Fruit fly (Drosophila melanogaster) whole organism, embryonic: ENCODE results near the gene CG43293.

ENCODE experiments used
- Atf6 ChIP-seq: fragments of 200-800 bp; sonication (Bioruptor generic); IDR thresholded peaks from 2 replicates; pipeline ENCODE4 v1.3.6; 2022; ENCODE audit warnings: missing biosample characterization, missing genetic modification characterization
- Awh ChIP-seq: fragments of 200-800 bp; sonication (Bioruptor generic); IDR thresholded peaks from 2 replicates; pipeline ENCODE4, ENCODE4 v1.3.6; 2022; ENCODE audit warnings: missing biosample characterization, missing genetic modification characterization
- Blimp-1 ChIP-seq: fragments of 200-800 bp; sonication (Bioruptor generic); optimal IDR thresholded peaks from 3 replicates; lab custom pipeline; 2018; ENCODE audit warnings: missing biosample characterization, missing genetic modification characterization, mild to moderate bottlenecking, moderate library complexity, missing genetic modification reagents
- BtbVII ChIP-seq: fragments of 200-800 bp; sonication (Bioruptor generic); optimal IDR thresholded peaks from 3 replicates; lab custom pipeline; 2017; ENCODE audit warnings: missing biosample characterization, mild to moderate bottlenecking, missing genetic modification characterization
- CG10147 ChIP-seq: fragments of 200-800 bp; sonication (Bioruptor generic); optimal IDR thresholded peaks from 2 replicates; lab custom pipeline; 2019; ENCODE audit warnings: missing biosample characterization, mild to moderate bottlenecking, missing genetic modification characterization, moderate library complexity
- CG10543 ChIP-seq: fragments of 200-800 bp; sonication (Bioruptor generic); optimal IDR thresholded peaks from 3 replicates; lab custom pipeline; 2017; ENCODE audit warnings: missing biosample characterization, mild to moderate bottlenecking, missing genetic modification characterization, moderate library complexity
- CG13287 ChIP-seq: fragments of 200-800 bp; sonication (Bioruptor generic); IDR thresholded peaks from 2 replicates; pipeline ENCODE4 v1.3.6; 2022; ENCODE audit warnings: missing biosample characterization, missing genetic modification characterization; ENCODE audit not compliant: partially characterized antibody
- CG14860 ChIP-seq: fragments of 200-800 bp; sonication (Bioruptor generic); IDR thresholded peaks from 3 replicates; pipeline ENCODE4 v1.3.6; 2022; ENCODE audit warnings: missing biosample characterization, missing genetic modification characterization; ENCODE audit not compliant: partially characterized antibody
- CG1602 ChIP-seq: fragments of 200-800 bp; sonication (Bioruptor generic); optimal IDR thresholded peaks from 3 replicates; lab custom pipeline; 2016; ENCODE audit warnings: missing biosample characterization, missing genetic modification characterization
- CG2712 ChIP-seq: fragments of 200-800 bp; optimal IDR thresholded peaks from 3 replicates; lab custom pipeline; 2019; ENCODE audit warnings: missing biosample characterization, mild to moderate bottlenecking, missing genetic modification characterization, moderate library complexity
- CG30403 ChIP-seq: fragments of 200-800 bp; sonication (Bioruptor generic); optimal IDR thresholded peaks from 3 replicates; lab custom pipeline; 2016; ENCODE audit warnings: missing biosample characterization, missing genetic modification characterization
- CG31441 ChIP-seq: fragments of 200-800 bp; sonication (Bioruptor generic); IDR thresholded peaks from 2 replicates; pipeline ENCODE4 v1.3.6; 2022; ENCODE audit warnings: missing biosample characterization, missing genetic modification characterization
- CG3726 ChIP-seq: fragments of 200-800 bp; sonication (Bioruptor generic); IDR thresholded peaks from 3 replicates; pipeline ENCODE4, ENCODE4 v1.3.6; 2022; ENCODE audit warnings: missing biosample characterization, missing genetic modification characterization
- CG4328 ChIP-seq: fragments of 200-800 bp; sonication (Bioruptor generic); optimal IDR thresholded peaks from 3 replicates; lab custom pipeline; 2017; ENCODE audit warnings: missing biosample characterization, missing genetic modification reagents, missing genetic modification characterization
- CG7372 ChIP-seq: fragments of 200-800 bp; sonication (Bioruptor generic); IDR thresholded peaks from 2 replicates; pipeline ENCODE4 v1.3.6; 2022; ENCODE audit warnings: missing biosample characterization, missing genetic modification characterization
- CG7839 ChIP-seq: fragments of 200-800 bp; sonication (Bioruptor generic); optimal IDR thresholded peaks from 3 replicates; lab custom pipeline; 2018; ENCODE audit warnings: missing biosample characterization, mild to moderate bottlenecking, missing genetic modification characterization, moderate library complexity
- CG7928 ChIP-seq: fragments of 200-800 bp; sonication (Bioruptor generic); optimal IDR thresholded peaks from 2 replicates; lab custom pipeline; 2017; ENCODE audit warnings: missing biosample characterization, mild to moderate bottlenecking, missing genetic modification characterization
- CG8281 ChIP-seq: fragments of 200-800 bp; sonication (Bioruptor generic); optimal IDR thresholded peaks from 2 replicates; lab custom pipeline; 2018; ENCODE audit warnings: missing biosample characterization, mild to moderate bottlenecking, missing genetic modification characterization, moderate library complexity
- CG9817 ChIP-seq: fragments of 200-800 bp; sonication (Bioruptor generic); optimal IDR thresholded peaks from 2 replicates; lab custom pipeline; 2018; ENCODE audit warnings: missing biosample characterization, mild to moderate bottlenecking, missing genetic modification characterization, moderate library complexity
- CTCF ChIP-seq: fragments of 200-800 bp; sonication (Bioruptor generic); optimal IDR thresholded peaks from 2 replicates; lab custom pipeline; 2017; ENCODE audit warnings: missing biosample characterization, mild to moderate bottlenecking, missing genetic modification characterization, moderate library complexity
- Hmr ChIP-seq: fragments of 200-800 bp; sonication (Bioruptor generic); optimal IDR thresholded peaks from 3 replicates; lab custom pipeline; 2017; ENCODE audit warnings: mild to moderate bottlenecking, missing biosample characterization, missing genetic modification reagents, missing genetic modification characterization
- NK7.1 ChIP-seq: fragments of 200-800 bp; sonication (Bioruptor generic); optimal IDR thresholded peaks from 3 replicates; lab custom pipeline; 2016; ENCODE audit warnings: missing biosample characterization, missing genetic modification characterization
- Nf-YB ChIP-seq: fragments of 200-800 bp; sonication (Bioruptor generic); optimal IDR thresholded peaks from 3 replicates; lab custom pipeline; 2019; ENCODE audit warnings: missing biosample characterization, mild to moderate bottlenecking, missing genetic modification characterization, moderate library complexity
- Nf-YC ChIP-seq: fragments of 200-800 bp; optimal IDR thresholded peaks from 3 replicates; lab custom pipeline; 2019; ENCODE audit warnings: missing biosample characterization, mild to moderate bottlenecking, missing genetic modification characterization, moderate library complexity
- Opbp ChIP-seq: fragments of 200-800 bp; sonication (Bioruptor generic); IDR thresholded peaks from 3 replicates; pipeline ENCODE4 v1.3.6; 2022; ENCODE audit warnings: missing biosample characterization, missing genetic modification characterization; ENCODE audit not compliant: partially characterized antibody
- Scr ChIP-seq: fragments of 200-800 bp; sonication (Bioruptor generic); IDR thresholded peaks from 2 replicates; pipeline ENCODE4 v1.3.6; 2022; ENCODE audit warnings: missing biosample characterization, missing genetic modification characterization; ENCODE audit not compliant: partially characterized antibody
- Sry-β ChIP-seq: fragments of 200-800 bp; sonication (Bioruptor generic); optimal IDR thresholded peaks from 2 replicates; lab custom pipeline; 2018; ENCODE audit warnings: missing biosample characterization, mild to moderate bottlenecking, missing genetic modification characterization, moderate library complexity
- Ssrp ChIP-seq: fragments of 200-800 bp; sonication (Bioruptor generic); optimal IDR thresholded peaks from 2 replicates; lab custom pipeline; 2018; ENCODE audit warnings: missing biosample characterization, mild to moderate bottlenecking, missing genetic modification characterization, moderate library complexity
- Trl ChIP-seq, 3 experiments: fragments of >200 bp in 2 of 3; fragments of 200-800 bp in 1 of 3; sonication (Bioruptor generic) in 1 of 3; optimal IDR thresholded peaks; 2 replicates in 1 of 3; 3 replicates in 2 of 3; lab custom pipeline; 2016 to 2017; ENCODE audit warnings: missing biosample characterization in 1 of 3, missing genetic modification characterization in 1 of 3
- YL-1 ChIP-seq: fragments of 200-800 bp; sonication (Bioruptor generic); optimal IDR thresholded peaks from 3 replicates; lab custom pipeline; 2017; ENCODE audit warnings: missing biosample characterization, mild to moderate bottlenecking, missing genetic modification characterization
- ac ChIP-seq: fragments of 200-800 bp; sonication (Bioruptor generic); optimal IDR thresholded peaks from 3 replicates; lab custom pipeline; 2017; ENCODE audit warnings: missing biosample characterization, mild to moderate bottlenecking, missing genetic modification characterization
- bsh ChIP-seq, 2 experiments: fragments of 200-800 bp; sonication (Bioruptor generic); optimal IDR thresholded peaks; 2 replicates each; lab custom pipeline; 2017 to 2018; ENCODE audit warnings: mild to moderate bottlenecking in 2 of 2, missing biosample characterization in 2 of 2, missing genetic modification characterization in 2 of 2, moderate library complexity in 1 of 2
- dm ChIP-seq: fragments of 200-800 bp; sonication (Bioruptor generic); optimal IDR thresholded peaks from 3 replicates; lab custom pipeline; 2016; ENCODE audit warnings: missing biosample characterization, missing genetic modification characterization
- emc ChIP-seq: fragments of 200-800 bp; sonication (Bioruptor generic); optimal IDR thresholded peaks from 2 replicates; lab custom pipeline; 2016; ENCODE audit warnings: missing biosample characterization, missing genetic modification characterization
- fd96Cb ChIP-seq: fragments of 200-800 bp; sonication (Bioruptor generic); optimal IDR thresholded peaks from 2 replicates; lab custom pipeline; 2018; ENCODE audit warnings: missing biosample characterization, mild to moderate bottlenecking, missing genetic modification characterization, moderate library complexity
- lola ChIP-seq, 3 experiments: fragments of >200 bp in 2 of 3; fragments of 200-800 bp in 1 of 3; sonication (Bioruptor generic) in 1 of 3; optimal IDR thresholded peaks; 2 replicates each; lab custom pipeline; 2017 to 2019; ENCODE audit warnings: missing biosample characterization in 3 of 3, missing genetic modification characterization in 3 of 3, mild to moderate bottlenecking in 1 of 3, moderate library complexity in 1 of 3
- pb ChIP-seq: fragments of 200-800 bp; sonication (Bioruptor generic); optimal IDR thresholded peaks from 3 replicates; lab custom pipeline; 2016; ENCODE audit warnings: missing biosample characterization, missing genetic modification characterization
- ro ChIP-seq: fragments of 200-800 bp; sonication (Bioruptor generic); IDR thresholded peaks from 2 replicates; pipeline ENCODE4 v1.3.6; 2022; ENCODE audit warnings: missing biosample characterization, missing genetic modification characterization
- sens ChIP-seq: fragments of 200-800 bp; sonication (Bioruptor generic); peaks from one replicate; lab custom pipeline; 2016; ENCODE audit warnings: missing biosample characterization, missing genetic modification characterization
- sima ChIP-seq: fragments of 200-800 bp; sonication (Bioruptor generic); optimal IDR thresholded peaks from 2 replicates; lab custom pipeline; 2016; ENCODE audit warnings: missing biosample characterization, missing genetic modification characterization
- zf30C ChIP-seq: fragments of 200-800 bp; sonication (Bioruptor generic); optimal IDR thresholded peaks from 3 replicates; lab custom pipeline; 2018; ENCODE audit warnings: missing biosample characterization, mild to moderate bottlenecking, missing genetic modification characterization
- zfh1 ChIP-seq: fragments of 200-800 bp; sonication (Bioruptor generic); IDR thresholded peaks from 3 replicates; pipeline ENCODE4 v1.3.6; 2022; ENCODE audit warnings: missing biosample characterization, missing genetic modification characterization

The CG43293 gene

DNA sequence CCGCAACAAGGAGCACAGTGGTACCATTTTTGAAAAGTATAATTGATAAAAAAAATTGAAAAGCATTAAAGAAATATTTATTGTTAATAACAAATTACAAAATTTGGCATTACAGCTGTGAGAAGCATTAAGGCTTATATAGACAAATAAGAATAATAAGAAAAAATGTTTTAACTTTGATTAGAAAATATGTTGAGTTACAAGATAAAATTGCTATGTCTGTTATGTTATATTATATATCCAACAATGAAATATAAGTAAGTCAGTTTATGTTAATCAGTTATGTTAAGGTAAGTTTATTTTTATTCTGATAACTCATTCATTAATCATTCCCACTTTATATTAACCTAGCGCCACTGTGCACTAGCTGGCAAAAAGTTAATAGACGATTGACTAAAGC, 25.1 kb upstream of the CG43293 start (continued):
- TF ChIP-seq sima (GFP tag; lab: Kevin White, UChicago) (no peak), Nf-YC (tag; lab: Kevin White, UChicago) (no peak), CG13287 (GFP tag; lab: Robert Waterston, UW) (no peak), ro (GFP tag; lab: Robert Waterston, UW) (no peak), CG7372 (no peak), CG2712 (tag; lab: Kevin White, UChicago) (peak; percentile 65), CTCF (GFP tag; lab: Kevin White, UChicago) (no peak), CG14860 (GFP tag; lab: Robert Waterston, UW) (no peak), Awh (GFP tag; lab: Robert Waterston, UW) (no peak), Blimp-1 (peak; percentile 40), Opbp (GFP tag; lab: Robert Waterston, UW) (no peak), Scr (no peak), Nf-YB (GFP tag; lab: Kevin White, UChicago) (no peak), CG4328 (GFP tag; lab: Kevin White, UChicago) (no peak), zfh1 (GFP tag; lab: Robert Waterston, UW) (no peak), CG10543 (GFP tag; lab: Kevin White, UChicago) (no peak), dm (GFP tag; lab: Kevin White, UChicago) (no peak), pb (GFP tag; lab: Kevin White, UChicago) (no peak), CG8281 (no peak), CG1602 (GFP tag; lab: Kevin White, UChicago) (no peak), Ssrp (peak; percentile 33), CG7928 (GFP tag; lab: Kevin White, UChicago) (no peak), ac (GFP tag; lab: Kevin White, UChicago) (no peak), bsh (GFP tag; optimal IDR thresholded peaks at IDR 0.05; lab: Kevin White, UChicago) (peak in 1 of 2 experiments; percentile 17), CG31441 (GFP tag; lab: Robert Waterston, UW) (peak; percentile 59), CG7839 (tag; lab: Kevin White, UChicago) (no peak), CG30403 (peak; percentile 1), zf30C (GFP tag; lab: Kevin White, UChicago) (no peak), CG3726 (GFP tag; lab: Robert Waterston, UW) (no peak), Sry-β (no peak), YL-1 (no peak), fd96Cb (tag; lab: Kevin White, UChicago) (peak; percentile 1), BtbVII (GFP tag; lab: Kevin White, UChicago) (no peak), emc (GFP tag; lab: Kevin White, UChicago) (no peak), lola (GFP tag; optimal IDR thresholded peaks at IDR 0.05; lab: Kevin White, UChicago) (peak in 1 of 3 experiments; percentile 62), Hmr (no peak), Trl (optimal IDR thresholded peaks at IDR 0.05; lab: Kevin White, UChicago) (no peak), Trl (GFP tag; optimal IDR thresholded peaks at IDR 0.05; lab: Kevin White, UChicago) (no peak), CG10147 (GFP tag; lab: Kevin White, UChicago) (no peak), CG9817 (tag; lab: Kevin White, UChicago) (no peak), NK7.1 (GFP tag; lab: Kevin White, UChicago) (no peak)

DNA sequence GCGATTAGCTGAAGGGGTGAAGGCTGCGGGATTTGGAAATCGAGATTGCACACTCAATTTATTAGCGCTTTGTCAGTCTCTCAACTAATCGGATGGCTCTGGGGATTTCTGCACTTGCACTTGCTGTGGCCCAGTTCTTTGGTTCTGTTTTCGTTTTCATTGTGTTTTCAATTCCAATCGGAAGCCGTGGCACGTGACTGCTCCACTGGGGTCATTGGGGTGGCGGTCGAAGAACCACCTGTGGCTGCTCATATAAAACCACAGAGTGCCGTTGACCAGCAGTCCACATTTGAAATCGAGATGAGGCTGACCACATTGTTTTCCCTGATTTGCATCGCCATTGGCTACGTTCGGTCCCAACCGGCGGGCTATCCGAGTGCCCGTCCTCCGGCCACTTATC, 24.5 kb upstream of the CG43293 start, which contains the start of gene Cpr65Az:
Gene Cpr65Az, plus strand, starts transcription at position 301 of the 400 bp plus-strand sequence.
- TF ChIP-seq Atf6 (GFP tag; lab: Robert Waterston, UW) = no peak
- TF ChIP-seq sens = peak; percentile 14
